Fruit fly (Drosophila melanogaster) whole organism, adult: ENCODE data around the gene betaTub65B.
A peak's percentile ranks its signal among the peaks of the same experiment; 100 is the strongest.

Source experiments
- CG14711 ChIP-seq: fragments of 200-800 bp; sonication (Bioruptor generic); optimal IDR thresholded peaks from 2 replicates; lab custom pipeline; 2018; ENCODE audit warnings: missing biosample characterization, mild to moderate bottlenecking, missing genetic modification characterization, moderate library complexity
- Crg-1 ChIP-seq: fragments of 200-800 bp; sonication (Bioruptor generic); optimal IDR thresholded peaks from 2 replicates; lab custom pipeline; 2016; ENCODE audit warnings: missing biosample characterization, missing genetic modification characterization
- cic ChIP-seq: fragments of 200-800 bp; sonication (Bioruptor generic); optimal IDR thresholded peaks from 2 replicates; lab custom pipeline; 2017; ENCODE audit warnings: missing biosample characterization, mild to moderate bottlenecking, missing genetic modification characterization, moderate library complexity
- cnc ChIP-seq, 2 experiments: fragments of >200 bp; optimal IDR thresholded peaks; 2 replicates each; lab custom pipeline; 2017
- kay ChIP-seq: fragments of 200-800 bp; sonication (Bioruptor generic); peaks from one replicate; lab custom pipeline; 2016; ENCODE audit warnings: missing biosample characterization, missing genetic modification characterization, borderline replicate concordance
- ovo ChIP-seq: fragments of 200-800 bp; sonication (Bioruptor generic); optimal IDR thresholded peaks from 2 replicates; lab custom pipeline; 2016; ENCODE audit warnings: missing biosample characterization, missing genetic modification characterization
- pad ChIP-seq: fragments of 200-800 bp; sonication (Bioruptor generic); optimal IDR thresholded peaks from 3 replicates; lab custom pipeline; 2017; ENCODE audit warnings: missing biosample characterization, missing genetic modification characterization, mild to moderate bottlenecking, moderate library complexity, missing genetic modification reagents
- tj ChIP-seq: fragments of 200-800 bp; sonication (Bioruptor generic); optimal IDR thresholded peaks from 3 replicates; lab custom pipeline; 2017; ENCODE audit warnings: missing biosample characterization, mild to moderate bottlenecking, missing genetic modification characterization, moderate library complexity
- toe ChIP-seq: fragments of 200-800 bp; sonication (Bioruptor generic); optimal IDR thresholded peaks from 2 replicates; lab custom pipeline; 2016; ENCODE audit warnings: missing biosample characterization, missing genetic modification characterization

DNA sequence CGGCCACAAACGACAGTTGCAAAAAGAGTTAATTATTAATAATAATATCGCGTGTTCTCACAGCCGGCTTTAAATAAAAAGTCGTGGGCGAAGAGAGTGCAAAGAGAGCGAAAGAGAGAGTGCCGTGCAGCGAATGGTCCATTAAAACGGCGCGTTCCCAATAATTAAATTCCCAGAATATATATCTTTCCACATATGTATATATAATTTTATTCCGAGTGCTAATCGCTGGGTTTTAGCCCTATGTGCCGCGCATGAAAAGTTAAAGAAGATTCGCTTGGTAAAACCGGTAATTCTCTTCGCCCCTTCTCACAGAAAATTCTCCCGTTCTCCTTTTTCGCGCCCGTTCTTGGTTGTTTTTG, 20.4 kb downstream of the betaTub65B start:
- TF ChIP-seq CG14711 (tag; lab: Kevin White, UChicago) (no peak), toe (GFP tag; lab: Kevin White, UChicago) (no peak), cic (GFP tag; lab: Kevin White, UChicago) (no peak), cnc (optimal IDR thresholded peaks at IDR 0.05; lab: Kevin White, UChicago) (no peak), Crg-1 (GFP tag; lab: Kevin White, UChicago) (no peak), kay (no peak), ovo (GFP tag; lab: Kevin White, UChicago) (no peak), tj (no peak), pad (GFP tag; lab: Kevin White, UChicago) (peak; percentile 72)
